Worm (Caenorhabditis elegans) whole organism, L4 larva: ENCODE measurements around the gene srj-25.

ENCODE experiments used
- ceh-20 ChIP-seq: fragments of 200-800 bp; sonication (Bioruptor generic); IDR thresholded peaks from 2 replicates; pipeline ENCODE4 v1.3.6; 2022; ENCODE audit warnings: missing genetic modification reagents, missing genetic modification characterization, missing compliant biosample characterization
- dmd-8 ChIP-seq: fragments of 200-800 bp; sonication (Bioruptor generic); IDR thresholded peaks from 2 replicates; pipeline ENCODE4 v1.3.6; 2022; ENCODE audit warnings: missing genetic modification characterization, missing compliant biosample characterization
- fos-1 ChIP-seq: fragments of 150-350 bp; optimal IDR thresholded peaks from 2 replicates; lab custom pipeline; 2014; ENCODE audit warnings: missing biosample characterization, missing genetic modification characterization
- hlh-30 ChIP-seq: sonication (generic microtip); optimal IDR thresholded peaks from 2 replicates; lab custom pipeline; 2017; ENCODE audit warnings: antibody characterized with exemption, mild to moderate bottlenecking, missing genetic modification characterization, missing compliant biosample characterization; ENCODE audit not compliant: insufficient read depth
- lsy-2 ChIP-seq, 2 experiments: fragments of 150-350 bp in 1 of 2; sonication (generic microtip) in 1 of 2; optimal IDR thresholded peaks; 2 replicates each; lab custom pipeline; 2014 to 2017; ENCODE audit warnings: missing biosample characterization in 2 of 2, missing genetic modification characterization in 2 of 2
- mdl-1 ChIP-seq, 2 experiments: fragments of 150-350 bp in 1 of 2; sonication (generic microtip) in 1 of 2; optimal IDR thresholded peaks; 2 replicates each; lab custom pipeline; 2014 to 2017; ENCODE audit warnings: missing biosample characterization in 2 of 2, missing genetic modification characterization in 2 of 2
- mep-1 ChIP-seq: fragments of 150-350 bp; sonication (generic microtip); optimal IDR thresholded peaks from 3 replicates; lab custom pipeline; 2014; ENCODE audit warnings: missing biosample characterization, missing genetic modification characterization
- nhr-237 ChIP-seq: sonication (generic microtip); optimal IDR thresholded peaks from 2 replicates; lab custom pipeline; 2017; ENCODE audit warnings: missing biosample characterization, missing genetic modification characterization
- nhr-41 ChIP-seq: fragments of 200-800 bp; sonication (Bioruptor generic); IDR thresholded peaks from 2 replicates; pipeline ENCODE4 v1.3.6; 2022; ENCODE audit warnings: missing genetic modification reagents, missing genetic modification characterization, missing compliant biosample characterization
- snpc-4 ChIP-seq: fragments of 150-350 bp; optimal IDR thresholded peaks from 2 replicates; lab custom pipeline; 2014; ENCODE audit warnings: missing biosample characterization, missing genetic modification characterization
- unc-39 ChIP-seq: sonication (generic microtip); optimal IDR thresholded peaks from 2 replicates; lab custom pipeline; 2017; ENCODE audit warnings: missing biosample characterization, missing genetic modification characterization
- zfp-3 ChIP-seq: fragments of 200-800 bp; sonication (Bioruptor generic); conservative IDR thresholded peaks from 2 replicates; pipeline ENCODE4 v1.3.6; 2022; ENCODE audit warnings: missing genetic modification reagents, missing genetic modification characterization, missing compliant biosample characterization
- zip-11 ChIP-seq: fragments of 200-800 bp; sonication (Bioruptor generic); IDR thresholded peaks from 2 replicates; pipeline ENCODE4 v1.3.6; 2022; ENCODE audit warnings: missing genetic modification characterization, missing compliant biosample characterization

DNA sequence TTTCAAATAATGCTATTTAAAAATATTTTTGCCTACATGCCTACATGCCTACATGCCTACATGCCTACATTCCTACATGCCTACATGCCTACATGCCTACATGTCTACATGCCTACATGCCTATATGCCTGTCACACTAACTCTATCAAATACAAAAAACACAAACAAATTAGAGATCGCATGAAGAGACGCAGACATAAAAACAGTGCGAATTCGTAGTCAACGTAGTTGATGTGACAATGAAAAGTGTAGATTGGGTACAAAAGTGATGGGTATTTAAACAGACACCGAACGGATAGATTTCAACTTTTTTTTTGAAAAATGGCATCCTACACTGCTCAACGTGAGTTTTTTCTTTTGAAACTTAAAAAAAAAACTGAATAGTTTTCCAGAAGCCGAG is 41.2 kb upstream of the srj-25 start, which contains the start of gene R09E12.9:
- TF ChIP-seq fos-1 (tag; lab: Kevin White, UChicago) (no peak), mep-1 (tag; lab: Kevin White, UChicago) (no peak), hlh-30 (tag; lab: Kevin White, UChicago) (no peak), nhr-41 (GFP tag; lab: Robert Waterston, UW) (no peak), nhr-237 (tag; lab: Kevin White, UChicago) (no peak), snpc-4 (tag; lab: Kevin White, UChicago) (no peak), dmd-8 (GFP tag; lab: Robert Waterston, UW) (no peak), lsy-2 (tag; optimal IDR thresholded peaks at IDR 0.05; lab: Kevin White, UChicago) (no peak), mdl-1 (tag; optimal IDR thresholded peaks at IDR 0.05; lab: Kevin White, UChicago) (no peak), unc-39 (no peak), ceh-20 (no peak), zfp-3 (GFP tag; lab: Robert Waterston, UW) (no peak), zip-11 (GFP tag; lab: Robert Waterston, UW) (no peak)
